Worm (Caenorhabditis elegans) whole organism, mixed stage, embryonic: ENCODE data around the gene col-119.

Experiments
- ceh-83 ChIP-seq: fragments of 200-800 bp; sonication (Bioruptor generic); optimal IDR thresholded peaks from 2 replicates; lab custom pipeline; 2018; ENCODE audit warnings: mild to moderate bottlenecking, missing genetic modification characterization, missing compliant biosample characterization
- hlh-1 ChIP-seq: fragments of 150-350 bp; optimal IDR thresholded peaks from 2 replicates; lab custom pipeline; 2014; ENCODE audit warnings: missing biosample characterization, missing genetic modification reagents, missing genetic modification characterization
- lin-13 ChIP-seq: fragments of 150-350 bp; optimal IDR thresholded peaks from 2 replicates; lab custom pipeline; 2014; ENCODE audit warnings: missing biosample characterization, missing genetic modification characterization
- mls-2 ChIP-seq: sonication (generic microtip); optimal IDR thresholded peaks from 2 replicates; lab custom pipeline; 2016; ENCODE audit warnings: mild to moderate bottlenecking, missing genetic modification characterization, moderate library complexity, missing compliant biosample characterization
- nhr-12 ChIP-seq: fragments of 150-350 bp; optimal IDR thresholded peaks from 2 replicates; lab custom pipeline; 2014; ENCODE audit warnings: missing biosample characterization, missing genetic modification characterization
- nhr-28 ChIP-seq: fragments of 150-350 bp; optimal IDR thresholded peaks from 2 replicates; lab custom pipeline; 2014; ENCODE audit warnings: missing biosample characterization, missing genetic modification characterization
- nhr-76 ChIP-seq: sonication (generic microtip); optimal IDR thresholded peaks from 2 replicates; lab custom pipeline; 2017; ENCODE audit warnings: missing biosample characterization, missing genetic modification characterization
- pha-4 ChIP-seq: fragments of 150-350 bp; optimal IDR thresholded peaks from 2 replicates; lab custom pipeline; 2018; ENCODE audit warnings: missing biosample characterization, missing genetic modification reagents, missing genetic modification characterization
- snpc-4 ChIP-seq: fragments of 150-350 bp; optimal IDR thresholded peaks from 2 replicates; lab custom pipeline; 2014; ENCODE audit warnings: missing biosample characterization, missing genetic modification characterization
- ztf-11 ChIP-seq: fragments of 150-350 bp; optimal IDR thresholded peaks from 2 replicates; lab custom pipeline; 2014; ENCODE audit warnings: missing biosample characterization, missing genetic modification characterization

- TF ChIP-seq nhr-76 (tag; lab: Kevin White, UChicago) (no peak), ztf-11 (tag; lab: Kevin White, UChicago) (no peak), snpc-4 (no peak), hlh-1 (tag; lab: Kevin White, UChicago) (no peak), nhr-12 (no peak), mls-2 (no peak), lin-13 (tag; lab: Kevin White, UChicago) (no peak), pha-4 (no peak), ceh-83 (GFP tag; lab: Kevin White, UChicago) (no peak), nhr-28 (tag; lab: Kevin White, UChicago) (no peak)
Observed at ce11 chrIV:8967990-8968389, 11.6 kb downstream of the col-119 start, which contains the start of gene suex-2.
